Worm (Caenorhabditis elegans): ENCODE data around the gene Y69H2.17.

- TF ChIP-seq unc-39 (tag; optimal IDR thresholded peaks at IDR 0.05) (no peak), ztf-11 (tag; optimal IDR thresholded peaks at IDR 0.05) (no peak), sea-2 (GFP tag; optimal IDR thresholded peaks at IDR 0.05) (no peak), eor-1 (tag; optimal IDR thresholded peaks at IDR 0.05) (no peak), unc-62 (GFP tag; optimal IDR thresholded peaks at IDR 0.05) (no peak), nhr-76 (tag; optimal IDR thresholded peaks at IDR 0.05) (no peak), ZK546.5 (tag; optimal IDR thresholded peaks at IDR 0.05) (no peak), egl-27 (tag; optimal IDR thresholded peaks at IDR 0.05) (no peak)
Observed at ce11 chrV:18658914-18659313, 25.8 kb upstream of the Y69H2.17 start.
